Worm (Caenorhabditis elegans) whole organism, early embryonic: ENCODE measurements around the gene col-122.

Source experiments
- F13C5.2 ChIP-seq: sonication (generic microtip); optimal IDR thresholded peaks from 2 replicates; lab custom pipeline; 2017; ENCODE audit warnings: mild to moderate bottlenecking, missing genetic modification characterization, inconsistent platforms, missing compliant biosample characterization
- ama-1 ChIP-seq: fragments of 150-350 bp; optimal IDR thresholded peaks from 2 replicates; lab custom pipeline; 2014
- ceh-13 ChIP-seq: fragments of 200-800 bp; sonication (Bioruptor generic); optimal IDR thresholded peaks from 2 replicates; lab custom pipeline; 2018; ENCODE audit warnings: mild to moderate bottlenecking, missing genetic modification characterization, missing compliant biosample characterization
- ets-7 ChIP-seq: sonication (generic microtip); optimal IDR thresholded peaks from 2 replicates; lab custom pipeline; 2016; ENCODE audit warnings: missing genotype, missing genetic modification characterization, missing compliant biosample characterization
- hmg-4 ChIP-seq: fragments of 200-800 bp; sonication (Bioruptor generic); optimal IDR thresholded peaks from 2 replicates; lab custom pipeline; 2018; ENCODE audit warnings: mild to moderate bottlenecking, missing genetic modification characterization, missing compliant biosample characterization
- hnd-1 ChIP-seq: sonication (generic microtip); optimal IDR thresholded peaks from 2 replicates; lab custom pipeline; 2016; ENCODE audit warnings: missing genetic modification characterization, missing compliant biosample characterization
- pes-1 ChIP-seq: fragments of 200-800 bp; sonication (Bioruptor generic); IDR thresholded peaks from 2 replicates; pipeline ENCODE4 v1.3.6; 2022; ENCODE audit warnings: missing genetic modification reagents, missing genetic modification characterization, missing compliant biosample characterization
- scrt-1 ChIP-seq: fragments of 200-800 bp; sonication (Bioruptor generic); IDR thresholded peaks from 2 replicates; pipeline ENCODE4 v1.3.6; 2022; ENCODE audit warnings: missing genetic modification characterization, missing compliant biosample characterization
- sea-1 ChIP-seq: fragments of 200-800 bp; sonication (Bioruptor generic); conservative IDR thresholded peaks from 2 replicates; pipeline ENCODE4 v1.3.6; 2022; ENCODE audit warnings: missing genetic modification characterization, missing compliant biosample characterization
- tbx-11 ChIP-seq: fragments of 200-800 bp; sonication (Bioruptor generic); IDR thresholded peaks from 2 replicates; pipeline ENCODE4 v1.3.6; 2022; ENCODE audit warnings: missing genetic modification characterization, missing compliant biosample characterization

col-122 gene

ce11 chrIV:9613072-9613590 is 50.0 kb downstream of the col-122 start:
- TF ChIP-seq ets-7 (tag; lab: Kevin White, UChicago) (no peak), hmg-4 (GFP tag; lab: Kevin White, UChicago) (no peak), F13C5.2 (tag; lab: Kevin White, UChicago) (no peak), tbx-11 (GFP tag; lab: Robert Waterston, UW) (no peak), ceh-13 (GFP tag; lab: Kevin White, UChicago) (no peak), scrt-1 (no peak), pes-1 (GFP tag; lab: Robert Waterston, UW) (no peak), sea-1 (GFP tag; lab: Robert Waterston, UW) (no peak), ama-1 (no peak), hnd-1 (tag; lab: Kevin White, UChicago) (no peak)
